Worm (Caenorhabditis elegans) whole organism, L4 larva: Measurements from ENCODE around the gene ssp-36.

Experiments used
- F10B5.3 ChIP-seq: sonication (generic microtip); optimal IDR thresholded peaks from 2 replicates; lab custom pipeline; 2016; ENCODE audit warnings: mild to moderate bottlenecking, missing genetic modification characterization, missing compliant biosample characterization
- T20F7.1 ChIP-seq: fragments of 200-800 bp; sonication (Bioruptor generic); optimal IDR thresholded peaks from 2 replicates; lab custom pipeline; 2018; ENCODE audit warnings: mild to moderate bottlenecking, missing genetic modification characterization, missing compliant biosample characterization
- ZK546.5 ChIP-seq, 2 experiments: sonication (generic microtip); optimal IDR thresholded peaks; 2 replicates each; lab custom pipeline; 2017; ENCODE audit warnings: missing biosample characterization in 2 of 2, missing genetic modification characterization in 2 of 2
- aha-1 ChIP-seq: fragments of 150-350 bp; peaks from one replicate; lab custom pipeline; 2014; ENCODE audit warnings: missing biosample characterization, missing genetic modification characterization
- aly-2 ChIP-seq: sonication (generic microtip); optimal IDR thresholded peaks from 2 replicates; lab custom pipeline; 2018; ENCODE audit warnings: missing biosample characterization, missing genetic modification characterization
- ceh-44 ChIP-seq: fragments of 200-800 bp; sonication (Bioruptor generic); IDR thresholded peaks from 2 replicates; pipeline ENCODE4 v1.3.6; 2022; ENCODE audit warnings: missing genetic modification reagents, missing genetic modification characterization, missing compliant biosample characterization
- ceh-62 ChIP-seq: sonication (generic microtip); optimal IDR thresholded peaks from 2 replicates; lab custom pipeline; 2017; ENCODE audit warnings: missing biosample characterization, missing genetic modification characterization
- ceh-82 ChIP-seq: sonication (generic microtip); optimal IDR thresholded peaks from 2 replicates; lab custom pipeline; 2017; ENCODE audit warnings: missing biosample characterization, missing genetic modification characterization
- cey-2 ChIP-seq: sonication (generic microtip); optimal IDR thresholded peaks from 3 replicates; lab custom pipeline; 2017; ENCODE audit warnings: missing genetic modification characterization, mild to moderate bottlenecking, missing compliant biosample characterization, antibody characterized with exemption, borderline replicate concordance; ENCODE audit not compliant: insufficient read depth
- daf-8 ChIP-seq: fragments of 200-800 bp; sonication (Bioruptor generic); IDR thresholded peaks from 2 replicates; pipeline ENCODE4 v1.3.6; 2022; ENCODE audit warnings: missing genetic modification characterization, missing compliant biosample characterization
- dmd-6 ChIP-seq: fragments of 200-800 bp; sonication (Bioruptor generic); IDR thresholded peaks from 2 replicates; pipeline ENCODE4 v1.3.6; 2022; ENCODE audit warnings: missing genetic modification reagents, missing genetic modification characterization, missing compliant biosample characterization
- dmd-8 ChIP-seq: fragments of 200-800 bp; sonication (Bioruptor generic); IDR thresholded peaks from 2 replicates; pipeline ENCODE4 v1.3.6; 2022; ENCODE audit warnings: missing genetic modification characterization, missing compliant biosample characterization
- dmd-9 ChIP-seq: fragments of 200-800 bp; sonication (Bioruptor generic); IDR thresholded peaks from 2 replicates; pipeline ENCODE4 v1.3.6; 2022; ENCODE audit warnings: missing genetic modification reagents, missing genetic modification characterization, missing compliant biosample characterization
- dpl-1 ChIP-seq: fragments of 150-350 bp; optimal IDR thresholded peaks from 2 replicates; lab custom pipeline; 2014; ENCODE audit warnings: missing biosample characterization, missing genetic modification reagents, missing genetic modification characterization
- dve-1 ChIP-seq: sonication (generic microtip); optimal IDR thresholded peaks from 2 replicates; lab custom pipeline; 2017; ENCODE audit warnings: antibody characterized with exemption, mild to moderate bottlenecking, missing genetic modification characterization, missing compliant biosample characterization; ENCODE audit not compliant: insufficient read depth
- egl-27 ChIP-seq: sonication (generic microtip); optimal IDR thresholded peaks from 3 replicates; lab custom pipeline; 2017; ENCODE audit warnings: missing biosample characterization, missing genetic modification reagents, missing genetic modification characterization
- gei-8 ChIP-seq: fragments of 200-800 bp; sonication (Bioruptor generic); optimal IDR thresholded peaks from 2 replicates; lab custom pipeline; 2018; ENCODE audit warnings: mild to moderate bottlenecking, missing genetic modification characterization, missing compliant biosample characterization
- hif-1 ChIP-seq, 2 experiments: sonication (generic microtip); optimal IDR thresholded peaks; 2 replicates each; lab custom pipeline; 2016 to 2017; ENCODE audit warnings: missing compliant biosample characterization in 2 of 2, missing genetic modification characterization in 2 of 2, missing genetic modification reagents in 2 of 2, missing genotype in 2 of 2, mild to moderate bottlenecking in 1 of 2
- hlh-11 ChIP-seq: fragments of 200-800 bp; sonication (Bioruptor generic); optimal IDR thresholded peaks from 2 replicates; lab custom pipeline; 2018; ENCODE audit warnings: mild to moderate bottlenecking, missing genetic modification characterization, missing compliant biosample characterization
- hlh-30 ChIP-seq: sonication (generic microtip); optimal IDR thresholded peaks from 2 replicates; lab custom pipeline; 2017; ENCODE audit warnings: antibody characterized with exemption, mild to moderate bottlenecking, missing genetic modification characterization, missing compliant biosample characterization; ENCODE audit not compliant: insufficient read depth
- lim-7 ChIP-seq: fragments of 200-800 bp; sonication (Bioruptor generic); IDR thresholded peaks from 2 replicates; pipeline ENCODE4 v1.3.6; 2022; ENCODE audit warnings: missing genetic modification characterization, missing compliant biosample characterization
- lin-1 ChIP-seq: fragments of 200-800 bp; sonication (Bioruptor generic); IDR thresholded peaks from 2 replicates; pipeline ENCODE4 v1.3.6; 2022; ENCODE audit warnings: missing genetic modification reagents, missing genetic modification characterization, missing compliant biosample characterization
- lin-15B ChIP-seq: fragments of 150-350 bp; sonication (generic microtip); optimal IDR thresholded peaks from 3 replicates; lab custom pipeline; 2014; ENCODE audit warnings: missing biosample characterization, missing genetic modification characterization
- lin-39 ChIP-seq: fragments of 150-350 bp; optimal IDR thresholded peaks from 2 replicates; lab custom pipeline; 2014; ENCODE audit warnings: missing biosample characterization, missing genetic modification reagents, missing genetic modification characterization
- mep-1 ChIP-seq: fragments of 150-350 bp; sonication (generic microtip); optimal IDR thresholded peaks from 3 replicates; lab custom pipeline; 2014; ENCODE audit warnings: missing biosample characterization, missing genetic modification characterization
- mes-2 ChIP-seq: sonication (generic microtip); optimal IDR thresholded peaks from 2 replicates; lab custom pipeline; 2016; ENCODE audit warnings: missing genotype, mild to moderate bottlenecking, missing genetic modification characterization, missing compliant biosample characterization; ENCODE audit not compliant: poor library complexity, severe bottlenecking
- mxl-2 ChIP-seq: fragments of 200-800 bp; sonication (Bioruptor generic); conservative IDR thresholded peaks from 2 replicates; pipeline ENCODE4 v1.3.6; 2022; ENCODE audit warnings: missing genetic modification reagents, missing genetic modification characterization, missing compliant biosample characterization
- nhr-102 ChIP-seq: sonication (generic microtip); optimal IDR thresholded peaks from 2 replicates; lab custom pipeline; 2016; ENCODE audit warnings: mild to moderate bottlenecking, missing genetic modification characterization, moderate library complexity, missing compliant biosample characterization
- nhr-111 ChIP-seq: fragments of 200-800 bp; sonication (Bioruptor generic); optimal IDR thresholded peaks from 2 replicates; lab custom pipeline; 2018; ENCODE audit warnings: mild to moderate bottlenecking, missing genetic modification characterization, missing compliant biosample characterization
- nhr-237 ChIP-seq: sonication (generic microtip); optimal IDR thresholded peaks from 2 replicates; lab custom pipeline; 2017; ENCODE audit warnings: missing biosample characterization, missing genetic modification characterization
- nhr-25 ChIP-seq: sonication (generic microtip); optimal IDR thresholded peaks from 2 replicates; lab custom pipeline; 2017; ENCODE audit warnings: missing genetic modification characterization, mild to moderate bottlenecking, missing compliant biosample characterization, antibody characterized with exemption, moderate library complexity, borderline replicate concordance; ENCODE audit not compliant: insufficient read depth
- nhr-28 ChIP-seq: fragments of 150-350 bp; optimal IDR thresholded peaks from 2 replicates; lab custom pipeline; 2014; ENCODE audit warnings: missing biosample characterization, missing genetic modification characterization
- nhr-41 ChIP-seq: fragments of 200-800 bp; sonication (Bioruptor generic); IDR thresholded peaks from 2 replicates; pipeline ENCODE4 v1.3.6; 2022; ENCODE audit warnings: missing genetic modification reagents, missing genetic modification characterization, missing compliant biosample characterization
- nhr-6 ChIP-seq: fragments of 150-350 bp; optimal IDR thresholded peaks from 2 replicates; lab custom pipeline; 2014; ENCODE audit warnings: missing biosample characterization, missing genetic modification characterization
- nhr-77 ChIP-seq: fragments of 150-350 bp; optimal IDR thresholded peaks from 2 replicates; lab custom pipeline; 2014; ENCODE audit warnings: missing biosample characterization, missing genetic modification characterization
- pha-4 ChIP-seq, 2 experiments: fragments of 150-350 bp in 1 of 2; fragments of 200-800 bp in 1 of 2; sonication (Bioruptor generic) in 1 of 2; IDR thresholded peaks in 1 of 2; optimal IDR thresholded peaks in 1 of 2; 2 replicates each; pipeline versions ENCODE4 v1.3.6 to Lab custom; 2014 to 2022; ENCODE audit warnings: missing genetic modification characterization in 2 of 2, missing genetic modification reagents in 2 of 2, missing biosample characterization in 1 of 2, missing compliant biosample characterization in 1 of 2
- php-3 ChIP-seq: fragments of 200-800 bp; sonication (Bioruptor generic); IDR thresholded peaks from 2 replicates; pipeline ENCODE4 v1.3.6; 2022; ENCODE audit warnings: missing genetic modification reagents, missing genetic modification characterization, missing compliant biosample characterization
- pqm-1 ChIP-seq: sonication (generic microtip); optimal IDR thresholded peaks from 2 replicates; lab custom pipeline; 2017; ENCODE audit warnings: missing biosample characterization, missing genetic modification characterization
- rbr-2 ChIP-seq: sonication (generic microtip); optimal IDR thresholded peaks from 2 replicates; lab custom pipeline; 2016; ENCODE audit warnings: missing genotype, missing genetic modification characterization, missing compliant biosample characterization
- set-16 ChIP-seq: fragments of 200-800 bp; sonication (Bioruptor generic); IDR thresholded peaks from 2 replicates; pipeline ENCODE4 v1.3.6; 2022; ENCODE audit warnings: missing genetic modification reagents, missing genetic modification characterization, missing compliant biosample characterization
- skn-1 ChIP-seq: fragments of 150-350 bp; optimal IDR thresholded peaks from 2 replicates; lab custom pipeline; 2014; ENCODE audit warnings: missing biosample characterization, missing genetic modification characterization
- snpc-4 ChIP-seq: fragments of 150-350 bp; optimal IDR thresholded peaks from 2 replicates; lab custom pipeline; 2014; ENCODE audit warnings: missing biosample characterization, missing genetic modification characterization
- tag-97 ChIP-seq: fragments of 200-800 bp; sonication (Bioruptor generic); IDR thresholded peaks from 2 replicates; pipeline ENCODE4 v1.3.6; 2022; ENCODE audit warnings: missing genetic modification characterization, missing compliant biosample characterization
- unc-62 ChIP-seq, 3 experiments: fragments of 150-350 bp in 1 of 3; sonication (generic microtip); optimal IDR thresholded peaks in 2 of 3; peaks in 1 of 3; 1 replicate in 1 of 3; 2 replicates in 2 of 3; lab custom pipeline; 2014 to 2017; ENCODE audit warnings: missing biosample characterization in 3 of 3, missing genetic modification characterization in 3 of 3, missing genetic modification reagents in 3 of 3, missing genotype in 1 of 3
- zfp-3 ChIP-seq: fragments of 200-800 bp; sonication (Bioruptor generic); conservative IDR thresholded peaks from 2 replicates; pipeline ENCODE4 v1.3.6; 2022; ENCODE audit warnings: missing genetic modification reagents, missing genetic modification characterization, missing compliant biosample characterization
- zip-11 ChIP-seq: fragments of 200-800 bp; sonication (Bioruptor generic); IDR thresholded peaks from 2 replicates; pipeline ENCODE4 v1.3.6; 2022; ENCODE audit warnings: missing genetic modification characterization, missing compliant biosample characterization
- ztf-11 ChIP-seq: fragments of 150-350 bp; optimal IDR thresholded peaks from 2 replicates; lab custom pipeline; 2014; ENCODE audit warnings: missing biosample characterization, missing genetic modification characterization

The ssp-36 gene

DNA sequence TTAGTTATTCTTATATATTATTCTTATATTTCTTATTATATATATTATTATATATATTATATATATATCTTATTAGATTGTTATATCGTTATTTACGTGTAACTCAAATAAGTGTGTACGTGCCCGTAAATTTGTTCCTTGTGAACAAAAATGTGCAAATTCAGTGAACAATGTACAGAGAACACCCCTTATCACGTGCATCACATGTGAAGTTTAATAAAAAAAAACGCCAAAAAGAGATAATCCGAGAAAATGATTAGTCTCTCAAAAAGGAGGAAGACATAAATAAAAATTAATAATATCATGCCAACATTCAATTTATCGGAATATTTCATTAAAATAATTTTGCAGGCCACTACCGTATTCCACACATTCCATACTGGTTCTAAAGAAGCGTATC lies 33.5 kb upstream of the ssp-36 start (continued):
- no peak for TF ChIP-seq pha-4 (GFP tag; IDR thresholded peaks at IDR 0.05; lab: Robert Waterston, UW)
- no peak for TF ChIP-seq pha-4 (tag; optimal IDR thresholded peaks at IDR 0.05; lab: Kevin White, UChicago)
- no peak for TF ChIP-seq lin-39 (tag; lab: Kevin White, UChicago)
- no peak for TF ChIP-seq nhr-77 (tag; lab: Kevin White, UChicago)
- no peak for TF ChIP-seq gei-8
- TF ChIP-seq nhr-102 (tag; lab: Kevin White, UChicago), result no peak
- peak; percentile 55 for TF ChIP-seq hlh-11 (tag; lab: Kevin White, UChicago)
- no peak for TF ChIP-seq nhr-111 (GFP tag; lab: Kevin White, UChicago)
- peak; percentile 41 for TF ChIP-seq dve-1 (tag; lab: Kevin White, UChicago)
- TF ChIP-seq ceh-82 (tag; lab: Kevin White, UChicago), result no peak
- TF ChIP-seq ceh-62, result no peak
- TF ChIP-seq mxl-2, result peak; percentile 93
- no peak for TF ChIP-seq ceh-44
- no peak for TF ChIP-seq lin-1 (GFP tag; lab: Robert Waterston, UW)
- no peak for TF ChIP-seq dmd-8 (GFP tag; lab: Robert Waterston, UW)
- TF ChIP-seq aly-2 (tag; lab: Kevin White, UChicago), result no peak
- TF ChIP-seq T20F7.1, result peak; percentile 28
- no peak for TF ChIP-seq daf-8 (GFP tag; lab: Robert Waterston, UW)
- TF ChIP-seq snpc-4 (tag; lab: Kevin White, UChicago), result no peak
- TF ChIP-seq dpl-1 (GFP tag; lab: Kevin White, UChicago), result no peak
- peak; percentile 84 for TF ChIP-seq aha-1 (tag; lab: Kevin White, UChicago)
- TF ChIP-seq rbr-2 (tag; lab: Kevin White, UChicago), result no peak
- TF ChIP-seq nhr-41 (GFP tag; lab: Robert Waterston, UW), result no peak
- no peak for TF ChIP-seq pqm-1
- TF ChIP-seq egl-27 (tag; lab: Kevin White, UChicago), result no peak
- TF ChIP-seq unc-62 (GFP tag; optimal IDR thresholded peaks at IDR 0.05 in 1 of 2; lab: Kevin White, UChicago), result no peak
- TF ChIP-seq unc-62 (tag; optimal IDR thresholded peaks at IDR 0.05; lab: Kevin White, UChicago), result no peak
- TF ChIP-seq set-16, result no peak
- no peak for TF ChIP-seq lin-15B (tag; lab: Kevin White, UChicago)
- no peak for TF ChIP-seq tag-97
- TF ChIP-seq dmd-6 (GFP tag; lab: Robert Waterston, UW), result peak; percentile 24; the same call in 1 of the 2 replicates
- no peak for TF ChIP-seq ztf-11 (tag; lab: Kevin White, UChicago)
- peak; percentile 42 for TF ChIP-seq hlh-30 (tag; lab: Kevin White, UChicago)
- TF ChIP-seq lim-7, result no peak
- TF ChIP-seq nhr-25 (tag; lab: Kevin White, UChicago), result no peak
- TF ChIP-seq mep-1 (tag; lab: Kevin White, UChicago), result no peak
- no peak for TF ChIP-seq nhr-6 (tag; lab: Kevin White, UChicago)
- TF ChIP-seq hif-1 (tag; optimal IDR thresholded peaks at IDR 0.05; lab: Kevin White, UChicago), result no peak
- no peak for TF ChIP-seq nhr-28 (tag; lab: Kevin White, UChicago)
- TF ChIP-seq dmd-9 (GFP tag; lab: Robert Waterston, UW), result no peak
- TF ChIP-seq skn-1 (tag; lab: Kevin White, UChicago), result no peak
- no peak for TF ChIP-seq mes-2 (tag; lab: Kevin White, UChicago)
- TF ChIP-seq ZK546.5 (tag; optimal IDR thresholded peaks at IDR 0.05; lab: Kevin White, UChicago), result no peak
- TF ChIP-seq php-3 (GFP tag; lab: Robert Waterston, UW), result no peak
- no peak for TF ChIP-seq F10B5.3
- TF ChIP-seq cey-2 (tag; lab: Kevin White, UChicago), result no peak
- TF ChIP-seq zfp-3 (GFP tag; lab: Robert Waterston, UW), result no peak
- TF ChIP-seq nhr-237 (tag; lab: Kevin White, UChicago), result no peak
- TF ChIP-seq zip-11, result no peak
